Worm (Caenorhabditis elegans): ENCODE results near the gene F53C3.6.

Gene F53C3.6

ce11 chrII:3897758-3898494, at the start of gene F53C3.6 (continued):
- TF ChIP-seq zip-2 (tag; optimal IDR thresholded peaks at IDR 0.05) (no peak), vab-7 (GFP tag; IDR thresholded peaks at IDR 0.05) (no peak), fkh-10 (GFP tag; optimal IDR thresholded peaks at IDR 0.05) (no peak), T20F7.1 (GFP tag; optimal IDR thresholded peaks at IDR 0.05) (no peak), F10B5.3 (tag; optimal IDR thresholded peaks at IDR 0.05) (no peak), nhr-25 (tag; optimal IDR thresholded peaks at IDR 0.05; ENCODE audit: borderline replicate concordance, insufficient read depth) (no peak), ceh-28 (tag; optimal IDR thresholded peaks at IDR 0.05) (no peak), unc-130 (GFP tag; optimal IDR thresholded peaks at IDR 0.05) (no peak), ctbp-1 (GFP tag; IDR thresholded peaks at IDR 0.05) (no peak), ZK337.2 (GFP tag; IDR thresholded peaks at IDR 0.05) (no peak), saeg-2 (GFP tag; IDR thresholded peaks at IDR 0.05) (no peak), unc-62 (GFP tag; optimal IDR thresholded peaks at IDR 0.05 in 1 of 2) (peak in 1 of 2 experiments; percentile 78), unc-62 (tag; optimal IDR thresholded peaks at IDR 0.05) (no peak), D1046.2 (GFP tag; IDR thresholded peaks at IDR 0.05) (no peak), ama-1 (optimal IDR thresholded peaks at IDR 0.05) (no peak), nhr-77 (tag; optimal IDR thresholded peaks at IDR 0.05) (no peak), jun-1 (tag; optimal IDR thresholded peaks at IDR 0.05) (no peak), nhr-41 (GFP tag; IDR thresholded peaks at IDR 0.05) (no peak), daf-8 (GFP tag; IDR thresholded peaks at IDR 0.05) (no peak), snpc-1.2 (GFP tag; IDR thresholded peaks at IDR 0.05) (no peak), tra-1 (GFP tag; IDR thresholded peaks at IDR 0.05) (no peak), daf-19 (GFP tag; conservative IDR thresholded peaks at IDR 0.05) (no peak), nhr-6 (tag; optimal IDR thresholded peaks at IDR 0.05) (peak; percentile 18), ceh-44 (GFP tag; IDR thresholded peaks at IDR 0.05) (no peak), nhr-76 (tag; optimal IDR thresholded peaks at IDR 0.05) (no peak), ZK546.5 (tag; optimal IDR thresholded peaks at IDR 0.05) (no peak), unc-39 (tag; optimal IDR thresholded peaks at IDR 0.05) (no peak), pqm-1 (tag; optimal IDR thresholded peaks at IDR 0.05) (no peak), F44E2.7 (GFP tag; IDR thresholded peaks at IDR 0.05) (no peak), madf-9 (GFP tag; conservative IDR thresholded peaks at IDR 0.05) (no peak), nhr-28 (tag; optimal IDR thresholded peaks at IDR 0.05) (peak; percentile 54), spr-1 (tag; optimal IDR thresholded peaks at IDR 0.05) (no peak), aha-1 (tag) (peak; percentile 98), nhr-10 (tag; optimal IDR thresholded peaks at IDR 0.05) (no peak), dmd-6 (GFP tag; IDR thresholded peaks at IDR 0.05) (peak; percentile 60), egl-27 (tag; optimal IDR thresholded peaks at IDR 0.05) (no peak), T26A8.4 (GFP tag; IDR thresholded peaks at IDR 0.05) (no peak), ztf-7 (tag; optimal IDR thresholded peaks at IDR 0.05) (no peak), zag-1 (tag; optimal IDR thresholded peaks at IDR 0.05) (no peak), lir-3 (tag; optimal IDR thresholded peaks at IDR 0.05) (no peak), lin-1 (GFP tag; IDR thresholded peaks at IDR 0.05) (no peak), ces-1 (GFP tag; optimal IDR thresholded peaks at IDR 0.05) (no peak), lsy-2 (tag; optimal IDR thresholded peaks at IDR 0.05) (peak in 1 of 2 experiments; percentile 76), Y5F2A.4 (GFP tag; optimal IDR thresholded peaks at IDR 0.05) (no peak), ceh-20 (GFP tag; IDR thresholded peaks at IDR 0.05) (no peak), gei-8 (GFP tag; optimal IDR thresholded peaks at IDR 0.05) (no peak), Y105C5A.15 (GFP tag; IDR thresholded peaks at IDR 0.05) (no peak), lin-39 (tag; optimal IDR thresholded peaks at IDR 0.05) (no peak), set-16 (GFP tag; IDR thresholded peaks at IDR 0.05) (peak; percentile 94), ztf-11 (tag; optimal IDR thresholded peaks at IDR 0.05) (no peak), lin-29 (GFP tag; IDR thresholded peaks at IDR 0.05) (no peak), hmg-1.1 (GFP tag; IDR thresholded peaks at IDR 0.05) (0 out of 2 replicates have a peak, but pooled peaks have one; percentile 37), spr-3 (GFP tag; optimal IDR thresholded peaks at IDR 0.05) (no peak)
